Fruit fly (Drosophila melanogaster): ENCODE measurements around the gene Elp6.

The Elp6 gene

DNA sequence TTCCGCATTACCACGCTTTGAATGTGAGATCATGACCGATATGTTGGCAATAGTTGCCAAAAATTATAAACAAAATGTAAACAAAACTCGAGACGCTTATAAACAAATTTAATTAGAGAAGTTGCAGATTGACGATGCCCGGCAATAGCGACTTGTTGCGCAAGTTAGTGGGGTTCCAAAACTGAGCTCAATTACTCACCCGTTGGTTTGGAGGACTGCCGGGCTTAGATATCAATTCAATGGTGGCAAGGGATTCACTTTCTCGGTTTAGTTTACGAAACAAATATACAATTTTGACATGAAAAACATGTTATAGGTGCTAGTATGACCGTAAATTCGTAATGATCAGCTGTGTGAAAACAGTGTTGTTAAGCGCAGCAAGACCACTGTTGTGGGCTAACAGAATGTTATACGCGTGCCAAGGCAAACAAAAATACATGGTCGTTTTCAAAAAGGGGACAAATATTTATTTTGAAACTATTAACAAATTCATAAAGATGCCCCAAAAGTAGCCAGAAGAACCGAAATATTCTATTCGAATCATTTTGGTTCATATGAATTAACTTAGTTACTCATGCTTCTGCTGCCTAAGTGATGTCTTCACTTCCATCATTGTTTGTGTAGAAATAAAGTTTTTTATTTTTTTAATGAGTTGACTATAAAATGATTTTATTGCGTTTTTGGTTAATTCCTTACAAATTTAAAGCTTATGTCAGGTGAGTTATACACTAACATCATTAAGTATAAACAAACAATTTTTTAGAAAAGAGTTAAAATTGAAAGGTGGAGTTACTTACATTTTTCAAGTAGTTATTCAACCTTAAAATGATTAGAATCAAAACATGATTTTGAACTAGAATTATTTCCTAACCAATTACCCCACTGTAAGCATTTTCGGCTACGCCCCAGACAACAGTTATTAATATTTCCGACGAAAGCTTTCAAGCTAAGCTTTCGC lies at the start of gene Elp6:
Elp6 (minus strand) TSS at position 350 of the 958 bp plus-strand sequence.
- peak; percentile 36 for TF ChIP-seq CG17801 (GFP tag; optimal IDR thresholded peaks at IDR 0.05; ENCODE audit: partially characterized antibody)

DNA sequence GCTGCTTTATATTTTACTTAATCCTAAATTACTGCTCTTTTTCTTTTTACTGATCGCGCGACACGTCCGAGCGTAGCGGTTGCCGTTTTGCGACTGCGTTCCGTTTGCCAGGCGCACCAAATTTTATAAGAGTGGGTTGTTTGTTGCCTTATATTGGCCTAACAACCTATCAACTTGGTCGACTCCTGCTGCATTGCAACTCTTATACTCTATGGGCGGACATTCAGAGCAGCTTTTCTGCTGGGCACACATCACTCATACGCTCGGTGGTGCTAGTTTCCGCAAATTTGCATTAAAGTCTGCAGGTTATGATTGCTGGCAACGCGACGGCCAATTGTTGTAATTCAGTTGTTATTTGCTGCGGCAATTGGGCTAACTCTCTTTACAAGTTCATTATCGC lies 48.5 kb upstream of the Elp6 start, which contains the start of gene yellow-e:
yellow-e (minus strand) TSS at position 101 of the 400 bp plus-strand sequence.
- TF ChIP-seq CG17801 (GFP tag; optimal IDR thresholded peaks at IDR 0.05; ENCODE audit: partially characterized antibody): no peak

DNA sequence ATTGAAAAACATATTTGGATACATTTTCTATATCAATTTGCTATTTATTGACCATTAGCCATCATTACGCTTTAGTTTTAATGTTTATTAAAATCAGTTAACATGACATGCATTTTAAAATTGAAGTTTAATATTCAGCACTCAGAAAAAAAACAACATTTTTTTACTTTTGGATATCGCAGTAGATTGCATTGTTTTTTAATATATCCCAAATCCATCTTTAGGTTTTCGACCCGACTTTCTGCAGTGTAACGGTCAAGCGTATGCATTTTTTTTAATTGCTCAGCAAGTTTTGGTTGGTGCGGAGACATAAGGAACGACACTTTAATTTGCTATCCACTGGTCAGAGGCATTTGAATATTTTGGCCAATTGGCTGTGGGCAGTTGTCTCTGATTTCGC lies 46.0 kb upstream of the Elp6 start:
- no peak for TF ChIP-seq CG17801 (GFP tag; optimal IDR thresholded peaks at IDR 0.05; ENCODE audit: partially characterized antibody)

DNA sequence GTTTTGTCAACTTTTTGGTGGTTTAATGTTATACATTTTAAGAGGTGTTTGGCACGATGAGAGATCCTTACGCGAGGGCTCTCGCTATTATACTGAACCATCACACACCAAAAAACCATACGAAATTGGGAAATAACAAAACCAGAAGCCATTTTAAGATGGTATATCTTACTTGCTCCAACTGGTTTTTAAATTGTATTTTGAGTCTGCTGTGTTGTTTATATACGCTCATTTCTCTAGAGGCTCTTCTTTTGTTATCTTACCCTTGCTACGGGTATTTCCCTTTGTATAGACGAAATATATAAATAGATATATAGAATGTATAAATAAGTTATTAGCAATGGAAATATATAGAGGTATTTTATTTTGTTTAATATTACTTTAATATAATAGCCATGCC lies 40.2 kb upstream of the Elp6 start, which contains the start of gene yellow-e2:
yellow-e2 (minus strand) TSS at position 101 of the 400 bp plus-strand sequence.
- TF ChIP-seq CG17801 (GFP tag; optimal IDR thresholded peaks at IDR 0.05; ENCODE audit: partially characterized antibody): no peak

DNA sequence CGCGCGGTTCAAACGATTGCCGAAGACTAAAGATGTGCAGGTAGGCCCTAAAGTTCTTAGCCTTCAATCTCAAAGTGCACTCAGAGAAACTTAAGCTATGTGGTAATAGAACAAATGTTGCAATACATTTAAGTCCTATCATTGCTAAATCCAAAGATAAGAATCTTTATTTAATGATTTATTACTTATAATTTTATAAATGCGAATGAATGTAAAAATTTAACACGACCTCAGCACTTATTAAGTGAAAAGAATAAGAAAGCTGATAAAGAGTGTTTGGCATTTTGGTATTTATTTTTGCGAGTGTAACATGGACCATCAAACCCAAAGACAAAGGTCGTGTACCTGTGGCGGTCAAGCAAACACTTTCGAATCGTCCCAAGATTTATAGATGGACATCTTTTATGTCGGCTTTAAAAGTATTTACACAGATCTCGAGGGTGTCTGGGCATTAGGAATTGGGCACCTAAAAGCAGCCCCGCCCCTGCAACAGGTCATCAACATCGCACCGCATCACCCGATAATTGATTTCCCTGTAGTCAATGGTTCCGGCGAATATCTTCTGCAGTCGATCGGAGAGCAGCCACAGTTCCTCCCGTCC lies 38.2 kb upstream of the Elp6 start, which contains the start of gene yellow-e3:
yellow-e3 (minus strand) TSS at position 30 of the 601 bp plus-strand sequence.
- TF ChIP-seq CG17801 (GFP tag; optimal IDR thresholded peaks at IDR 0.05; ENCODE audit: partially characterized antibody): no peak

DNA sequence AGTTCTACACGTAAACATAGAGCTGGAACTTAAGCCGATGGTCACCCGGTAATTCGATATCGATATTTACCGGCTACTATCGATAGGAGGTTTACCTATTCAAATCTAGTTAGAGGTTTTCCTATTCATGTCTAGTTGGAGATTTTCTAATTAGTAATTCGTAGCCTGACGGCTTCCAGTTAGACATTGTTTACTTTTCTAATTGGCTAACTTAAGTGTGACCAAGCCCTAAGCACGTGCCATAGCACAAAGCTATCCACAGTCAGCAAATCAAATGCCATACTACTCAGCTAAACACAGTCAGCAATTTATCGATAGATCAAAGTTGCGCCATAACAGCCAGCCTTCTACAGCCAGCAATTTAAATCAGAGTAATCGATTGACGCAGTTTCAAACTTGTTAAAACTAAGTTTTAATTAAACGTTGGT lies 36.3 kb upstream of the Elp6 start, which contains the start of gene Dpm3:
Dpm3 (minus strand) TSS at position 20 of the 428 bp plus-strand sequence.
- TF ChIP-seq CG17801 (GFP tag; optimal IDR thresholded peaks at IDR 0.05; ENCODE audit: partially characterized antibody): no peak

DNA sequence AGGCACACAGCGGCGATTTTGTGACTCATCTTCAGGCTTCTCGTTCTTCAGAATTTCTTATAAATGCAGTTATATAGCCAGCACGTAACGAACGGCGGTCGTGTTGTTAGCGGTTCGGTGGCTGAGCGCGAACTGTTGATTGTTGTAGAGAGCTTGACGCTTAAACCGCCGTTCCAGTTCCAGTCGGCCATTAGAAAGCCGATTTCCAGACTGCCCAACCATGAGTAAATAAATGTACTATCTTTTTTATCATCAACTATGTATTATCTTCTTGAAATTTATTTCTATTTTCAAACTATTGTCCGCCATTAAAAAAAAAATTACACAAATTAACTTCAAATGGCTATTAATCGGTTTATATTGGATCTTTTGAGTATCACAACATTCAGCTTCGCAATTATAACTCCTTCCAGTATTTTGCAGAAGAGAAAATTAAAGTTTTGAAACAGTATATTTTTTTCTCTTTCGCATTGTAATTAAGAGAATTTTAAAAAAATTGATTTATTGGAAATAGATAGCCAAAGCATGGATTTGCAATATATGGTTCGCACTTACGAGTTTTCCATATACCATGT lies 35.1 kb upstream of the Elp6 start, which contains the start of gene GILT1:
GILT1 (minus strand) TSS at position 141 of the 575 bp plus-strand sequence.
- TF ChIP-seq CG17801 (GFP tag; optimal IDR thresholded peaks at IDR 0.05; ENCODE audit: partially characterized antibody): peak; percentile 27

DNA sequence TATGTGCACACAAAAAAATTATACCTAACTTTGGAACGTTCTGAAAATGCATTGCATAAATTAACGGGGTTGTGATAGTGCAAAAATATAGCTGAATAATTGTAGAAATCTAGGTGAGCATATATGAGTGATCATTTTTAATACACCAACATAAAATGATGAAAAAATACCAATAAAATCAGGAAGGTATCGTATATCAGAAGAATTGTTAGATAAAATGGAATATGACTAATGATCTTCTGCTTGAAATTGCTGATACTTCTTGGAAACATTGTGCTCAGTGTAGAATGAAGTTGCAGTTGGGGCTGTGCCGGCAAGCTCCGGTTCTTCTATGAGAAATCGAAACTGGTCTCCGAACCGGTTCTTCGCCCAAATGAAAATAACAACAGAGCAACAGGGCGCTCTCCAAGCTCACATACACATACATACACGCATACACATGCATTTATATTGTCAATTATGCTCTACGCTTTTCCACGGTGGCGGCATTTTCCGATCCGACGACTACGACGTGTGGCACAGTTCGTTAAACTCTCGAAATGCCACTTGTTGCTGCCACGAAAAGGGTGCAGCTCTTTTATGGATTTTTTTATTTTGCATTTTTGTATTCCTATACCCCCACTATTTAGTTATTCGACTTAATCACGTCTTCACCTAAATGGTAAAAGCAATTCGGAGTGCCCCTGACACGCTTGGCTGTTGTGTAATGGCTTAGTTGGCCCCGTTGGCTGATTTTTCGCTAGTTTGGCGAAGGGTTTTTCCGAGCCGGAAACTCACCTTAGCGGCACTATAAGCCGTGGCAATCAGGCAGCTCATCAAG lies 34.4 kb upstream of the Elp6 start:
- TF ChIP-seq CG17801 (GFP tag; optimal IDR thresholded peaks at IDR 0.05; ENCODE audit: partially characterized antibody): peak; percentile 91

DNA sequence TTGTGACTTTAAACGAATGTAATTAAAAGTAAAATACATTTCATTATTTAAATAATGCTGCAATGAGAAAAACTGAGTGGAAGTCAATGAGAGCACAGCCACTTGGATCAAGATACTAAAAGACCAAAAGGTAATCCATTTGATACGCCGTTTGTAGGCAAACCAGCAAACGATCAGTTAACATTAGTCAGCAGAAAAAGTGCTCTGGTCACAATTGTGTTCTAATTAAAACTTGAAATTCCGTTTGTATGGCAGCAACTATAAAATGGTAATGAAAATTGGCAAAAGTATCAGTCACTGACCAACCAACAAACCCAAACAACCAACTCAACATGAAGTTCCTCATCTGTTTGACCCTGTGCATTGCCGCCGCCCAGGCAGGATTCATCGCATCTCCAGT lies 30.8 kb upstream of the Elp6 start, which contains the start of gene CG14377:
CG14377 (plus strand) TSS at position 301 of the 400 bp plus-strand sequence.
- TF ChIP-seq CG17801 (GFP tag; optimal IDR thresholded peaks at IDR 0.05; ENCODE audit: partially characterized antibody): no peak

DNA sequence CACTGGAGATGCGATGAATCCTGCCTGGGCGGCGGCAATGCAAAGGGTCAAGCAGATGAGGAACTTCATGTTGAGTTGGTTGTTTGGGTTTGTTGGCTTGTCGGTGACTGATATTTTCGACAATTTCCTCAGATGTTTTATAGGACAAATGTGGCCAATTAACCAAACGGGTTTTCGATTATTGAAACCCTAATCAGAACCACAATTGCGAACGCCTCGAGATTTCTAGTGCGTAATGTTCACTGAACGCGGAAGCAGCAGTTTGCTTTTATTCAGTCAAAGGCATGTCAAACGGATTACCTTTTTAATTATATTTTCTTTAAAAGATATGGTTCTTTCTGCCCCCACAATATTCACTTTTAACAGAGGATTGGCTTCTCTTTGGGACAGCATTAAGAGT lies 30.3 kb upstream of the Elp6 start, which contains the start of gene CG14374:
CG14374 (minus strand) TSS at position 101 of the 400 bp plus-strand sequence.
- no peak for TF ChIP-seq CG17801 (GFP tag; optimal IDR thresholded peaks at IDR 0.05; ENCODE audit: partially characterized antibody)

DNA sequence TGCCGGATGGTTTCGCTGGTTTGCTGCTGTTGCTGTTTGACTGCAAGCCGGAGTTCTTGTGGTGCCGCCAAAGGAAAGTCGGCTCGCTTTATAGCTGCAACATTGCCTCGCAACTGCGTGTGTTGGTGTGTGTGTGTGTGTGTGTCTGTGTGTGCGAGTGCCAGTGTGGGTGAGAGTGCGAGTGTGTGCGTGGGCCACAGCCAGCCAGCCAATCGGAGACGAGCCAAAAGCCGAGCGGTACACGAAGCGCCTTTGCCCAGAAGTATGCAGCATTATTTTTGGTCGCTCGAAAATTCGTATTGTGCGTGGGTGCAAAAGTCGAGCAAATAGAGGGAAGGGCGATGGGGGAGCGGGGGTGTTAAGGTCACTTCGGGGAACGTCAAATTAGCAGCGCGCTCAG lies 28.4 kb upstream of the Elp6 start, which contains the start of gene CCHa2:
CCHa2 (minus strand) TSS at position 65 of the 400 bp plus-strand sequence.
- TF ChIP-seq CG17801 (GFP tag; optimal IDR thresholded peaks at IDR 0.05; ENCODE audit: partially characterized antibody): no peak

DNA sequence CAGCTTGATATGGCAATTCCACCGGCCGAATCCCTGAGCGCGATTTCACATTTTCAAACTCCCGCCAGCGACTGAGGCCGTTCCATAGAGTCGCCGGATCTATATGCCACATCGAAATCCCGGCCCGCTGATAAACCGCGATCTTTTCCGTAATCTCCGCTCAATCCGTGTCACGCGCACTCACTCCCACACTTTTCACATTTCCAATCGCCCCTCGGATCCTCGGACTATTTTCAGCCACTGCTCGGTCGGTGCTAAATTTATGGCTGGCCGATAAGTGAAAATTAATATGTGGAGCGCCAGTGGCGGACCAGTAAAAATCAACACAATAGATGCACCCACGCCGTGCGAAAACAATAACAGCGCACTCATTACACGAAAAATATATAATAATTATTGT lies 26.3 kb upstream of the Elp6 start:
- no peak for TF ChIP-seq CG17801 (GFP tag; optimal IDR thresholded peaks at IDR 0.05; ENCODE audit: partially characterized antibody)

DNA sequence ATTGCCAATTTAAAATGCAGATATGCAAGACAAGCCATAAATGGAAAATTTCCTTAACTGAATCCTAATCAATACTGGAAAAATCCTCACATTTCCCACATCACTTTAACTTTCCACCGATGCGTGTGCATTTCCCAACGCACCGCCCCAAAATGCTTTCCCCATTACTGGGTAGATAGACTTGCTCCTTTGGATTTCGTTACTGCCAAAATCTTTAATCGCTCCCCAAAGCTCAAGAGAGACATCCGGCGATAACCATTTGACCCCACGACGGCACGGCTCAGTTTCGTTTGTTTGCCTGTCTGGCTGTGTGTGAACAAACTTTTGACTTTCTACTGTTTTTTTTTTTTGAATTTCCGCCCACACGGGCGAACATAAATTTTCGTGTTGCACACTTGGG lies 23.8 kb upstream of the Elp6 start:
- no peak for TF ChIP-seq CG17801 (GFP tag; optimal IDR thresholded peaks at IDR 0.05; ENCODE audit: partially characterized antibody)

Measured in ovary, adult (tissue).